Worm (Caenorhabditis elegans) whole organism, L4 larva: ENCODE results near the gene T01G6.1.

ENCODE experiments used
- F49E8.2 ChIP-seq: sonication (generic microtip); optimal IDR thresholded peaks from 2 replicates; lab custom pipeline; 2016; ENCODE audit warnings: missing compliant biosample characterization, mild to moderate bottlenecking, missing genetic modification characterization, borderline replicate concordance
- R02D3.7 ChIP-seq: fragments of 150-350 bp; sonication (generic microtip); optimal IDR thresholded peaks from 3 replicates; lab custom pipeline; 2014; ENCODE audit warnings: missing biosample characterization, missing genetic modification characterization
- T20F7.1 ChIP-seq: fragments of 200-800 bp; sonication (Bioruptor generic); optimal IDR thresholded peaks from 2 replicates; lab custom pipeline; 2018; ENCODE audit warnings: mild to moderate bottlenecking, missing genetic modification characterization, missing compliant biosample characterization
- Y48G9A.11 ChIP-seq: fragments of 200-800 bp; sonication (Bioruptor generic); IDR thresholded peaks from 2 replicates; pipeline ENCODE4 v1.3.6; 2022; ENCODE audit warnings: missing genetic modification reagents, missing genetic modification characterization, missing compliant biosample characterization
- aha-1 ChIP-seq: fragments of 150-350 bp; peaks from one replicate; lab custom pipeline; 2014; ENCODE audit warnings: missing biosample characterization, missing genetic modification characterization
- arid-1 ChIP-seq: fragments of 200-800 bp; sonication (Bioruptor generic); conservative IDR thresholded peaks from 2 replicates; pipeline ENCODE4 v1.3.6; 2022; ENCODE audit warnings: missing genetic modification reagents, missing genetic modification characterization, missing compliant biosample characterization
- attf-4 ChIP-seq: sonication (generic microtip); optimal IDR thresholded peaks from 3 replicates; lab custom pipeline; 2017; ENCODE audit warnings: missing biosample characterization, missing genetic modification characterization
- ceh-32 ChIP-seq: sonication (generic microtip); optimal IDR thresholded peaks from 2 replicates; lab custom pipeline; 2016; ENCODE audit warnings: mild to moderate bottlenecking, missing genetic modification characterization, missing compliant biosample characterization; ENCODE audit not compliant: poor library complexity
- ceh-44 ChIP-seq: fragments of 200-800 bp; sonication (Bioruptor generic); IDR thresholded peaks from 2 replicates; pipeline ENCODE4 v1.3.6; 2022; ENCODE audit warnings: missing genetic modification reagents, missing genetic modification characterization, missing compliant biosample characterization
- ceh-62 ChIP-seq: sonication (generic microtip); optimal IDR thresholded peaks from 2 replicates; lab custom pipeline; 2017; ENCODE audit warnings: missing biosample characterization, missing genetic modification characterization
- cey-2 ChIP-seq: sonication (generic microtip); optimal IDR thresholded peaks from 3 replicates; lab custom pipeline; 2017; ENCODE audit warnings: missing genetic modification characterization, mild to moderate bottlenecking, missing compliant biosample characterization, antibody characterized with exemption, borderline replicate concordance; ENCODE audit not compliant: insufficient read depth
- ctbp-1 ChIP-seq: fragments of 200-800 bp; sonication (Bioruptor generic); IDR thresholded peaks from 2 replicates; pipeline ENCODE4 v1.3.6; 2022; ENCODE audit warnings: missing genetic modification reagents, missing genetic modification characterization, missing compliant biosample characterization
- dmd-6 ChIP-seq: fragments of 200-800 bp; sonication (Bioruptor generic); IDR thresholded peaks from 2 replicates; pipeline ENCODE4 v1.3.6; 2022; ENCODE audit warnings: missing genetic modification reagents, missing genetic modification characterization, missing compliant biosample characterization
- dmd-8 ChIP-seq: fragments of 200-800 bp; sonication (Bioruptor generic); IDR thresholded peaks from 2 replicates; pipeline ENCODE4 v1.3.6; 2022; ENCODE audit warnings: missing genetic modification characterization, missing compliant biosample characterization
- dpl-1 ChIP-seq: fragments of 150-350 bp; optimal IDR thresholded peaks from 2 replicates; lab custom pipeline; 2014; ENCODE audit warnings: missing biosample characterization, missing genetic modification reagents, missing genetic modification characterization
- dve-1 ChIP-seq: sonication (generic microtip); optimal IDR thresholded peaks from 2 replicates; lab custom pipeline; 2017; ENCODE audit warnings: antibody characterized with exemption, mild to moderate bottlenecking, missing genetic modification characterization, missing compliant biosample characterization; ENCODE audit not compliant: insufficient read depth
- egl-43 ChIP-seq: fragments of 200-800 bp; sonication (Bioruptor generic); IDR thresholded peaks from 2 replicates; pipeline ENCODE4 v1.3.6; 2022; ENCODE audit warnings: missing genetic modification reagents, missing genetic modification characterization, missing compliant biosample characterization
- fkh-10 ChIP-seq: fragments of 150-350 bp; optimal IDR thresholded peaks from 2 replicates; lab custom pipeline; 2014; ENCODE audit warnings: missing biosample characterization, missing genetic modification reagents, missing genetic modification characterization
- hlh-30 ChIP-seq: sonication (generic microtip); optimal IDR thresholded peaks from 2 replicates; lab custom pipeline; 2017; ENCODE audit warnings: antibody characterized with exemption, mild to moderate bottlenecking, missing genetic modification characterization, missing compliant biosample characterization; ENCODE audit not compliant: insufficient read depth
- hmg-1.1 ChIP-seq: fragments of 200-800 bp; sonication (Bioruptor generic); IDR thresholded peaks from 2 replicates; pipeline ENCODE4 v1.3.6; 2022; ENCODE audit warnings: missing genetic modification reagents, missing genetic modification characterization, missing compliant biosample characterization
- lim-7 ChIP-seq: fragments of 200-800 bp; sonication (Bioruptor generic); IDR thresholded peaks from 2 replicates; pipeline ENCODE4 v1.3.6; 2022; ENCODE audit warnings: missing genetic modification characterization, missing compliant biosample characterization
- lin-1 ChIP-seq: fragments of 200-800 bp; sonication (Bioruptor generic); IDR thresholded peaks from 2 replicates; pipeline ENCODE4 v1.3.6; 2022; ENCODE audit warnings: missing genetic modification reagents, missing genetic modification characterization, missing compliant biosample characterization
- lin-13 ChIP-seq: fragments of 150-350 bp; optimal IDR thresholded peaks from 2 replicates; lab custom pipeline; 2014; ENCODE audit warnings: missing biosample characterization, missing genetic modification reagents, missing genetic modification characterization
- lin-15B ChIP-seq: fragments of 150-350 bp; sonication (generic microtip); optimal IDR thresholded peaks from 3 replicates; lab custom pipeline; 2014; ENCODE audit warnings: missing biosample characterization, missing genetic modification characterization
- mdt-29 ChIP-seq: fragments of 200-800 bp; sonication (Bioruptor generic); IDR thresholded peaks from 2 replicates; pipeline ENCODE4 v1.3.6; 2022; ENCODE audit warnings: missing genetic modification reagents, missing genetic modification characterization, missing compliant biosample characterization
- mxl-3 ChIP-seq: fragments of 200-800 bp; sonication (Bioruptor generic); optimal IDR thresholded peaks from 2 replicates; lab custom pipeline; 2018; ENCODE audit warnings: mild to moderate bottlenecking, missing genetic modification characterization, missing compliant biosample characterization
- nhr-11 ChIP-seq: fragments of 150-350 bp; optimal IDR thresholded peaks from 2 replicates; lab custom pipeline; 2014; ENCODE audit warnings: missing biosample characterization, missing genetic modification characterization
- nhr-111 ChIP-seq: fragments of 200-800 bp; sonication (Bioruptor generic); optimal IDR thresholded peaks from 2 replicates; lab custom pipeline; 2018; ENCODE audit warnings: mild to moderate bottlenecking, missing genetic modification characterization, missing compliant biosample characterization
- nhr-237 ChIP-seq: sonication (generic microtip); optimal IDR thresholded peaks from 2 replicates; lab custom pipeline; 2017; ENCODE audit warnings: missing biosample characterization, missing genetic modification characterization
- nhr-25 ChIP-seq: sonication (generic microtip); optimal IDR thresholded peaks from 2 replicates; lab custom pipeline; 2017; ENCODE audit warnings: missing genetic modification characterization, mild to moderate bottlenecking, missing compliant biosample characterization, antibody characterized with exemption, moderate library complexity, borderline replicate concordance; ENCODE audit not compliant: insufficient read depth
- nhr-28 ChIP-seq: fragments of 150-350 bp; optimal IDR thresholded peaks from 2 replicates; lab custom pipeline; 2014; ENCODE audit warnings: missing biosample characterization, missing genetic modification characterization
- nhr-41 ChIP-seq: fragments of 200-800 bp; sonication (Bioruptor generic); IDR thresholded peaks from 2 replicates; pipeline ENCODE4 v1.3.6; 2022; ENCODE audit warnings: missing genetic modification reagents, missing genetic modification characterization, missing compliant biosample characterization
- nhr-42 ChIP-seq: fragments of 200-800 bp; sonication (Bioruptor generic); IDR thresholded peaks from 2 replicates; pipeline ENCODE4 v1.3.6; 2022; ENCODE audit warnings: missing genetic modification characterization, missing compliant biosample characterization
- nhr-76 ChIP-seq: fragments of 150-350 bp; optimal IDR thresholded peaks from 2 replicates; lab custom pipeline; 2014; ENCODE audit warnings: missing biosample characterization, missing genetic modification characterization
- pha-4 ChIP-seq, 2 experiments: fragments of 150-350 bp in 1 of 2; fragments of 200-800 bp in 1 of 2; sonication (Bioruptor generic) in 1 of 2; IDR thresholded peaks in 1 of 2; optimal IDR thresholded peaks in 1 of 2; 2 replicates each; pipeline versions ENCODE4 v1.3.6 to Lab custom; 2014 to 2022; ENCODE audit warnings: missing genetic modification characterization in 2 of 2, missing genetic modification reagents in 2 of 2, missing biosample characterization in 1 of 2, missing compliant biosample characterization in 1 of 2
- pqm-1 ChIP-seq: sonication (generic microtip); optimal IDR thresholded peaks from 2 replicates; lab custom pipeline; 2017; ENCODE audit warnings: missing biosample characterization, missing genetic modification characterization
- saeg-2 ChIP-seq: fragments of 200-800 bp; sonication (Bioruptor generic); IDR thresholded peaks from 2 replicates; pipeline ENCODE4 v1.3.6; 2022; ENCODE audit warnings: missing genetic modification reagents, missing genetic modification characterization, missing compliant biosample characterization
- sdz-12 ChIP-seq: fragments of 200-800 bp; sonication (Bioruptor generic); optimal IDR thresholded peaks from 2 replicates; lab custom pipeline; 2018; ENCODE audit warnings: mild to moderate bottlenecking, missing genetic modification characterization, missing compliant biosample characterization
- skn-1 ChIP-seq: fragments of 150-350 bp; optimal IDR thresholded peaks from 2 replicates; lab custom pipeline; 2014; ENCODE audit warnings: missing biosample characterization, missing genetic modification characterization
- tra-1 ChIP-seq: fragments of 200-800 bp; sonication (Bioruptor generic); IDR thresholded peaks from 2 replicates; pipeline ENCODE4 v1.3.6; 2022; ENCODE audit warnings: missing genetic modification reagents, missing genetic modification characterization, missing compliant biosample characterization
- vab-7 ChIP-seq: fragments of 200-800 bp; sonication (Bioruptor generic); IDR thresholded peaks from 2 replicates; pipeline ENCODE4 v1.3.6; 2022; ENCODE audit warnings: missing genetic modification reagents, missing genetic modification characterization, missing compliant biosample characterization
- zag-1 ChIP-seq: fragments of 150-350 bp; optimal IDR thresholded peaks from 2 replicates; lab custom pipeline; 2014; ENCODE audit warnings: missing biosample characterization, missing genetic modification characterization
- zip-2 ChIP-seq: fragments of 150-350 bp; optimal IDR thresholded peaks from 2 replicates; lab custom pipeline; 2014; ENCODE audit warnings: missing biosample characterization, missing genetic modification characterization
- ztf-11 ChIP-seq: fragments of 150-350 bp; optimal IDR thresholded peaks from 2 replicates; lab custom pipeline; 2014; ENCODE audit warnings: missing biosample characterization, missing genetic modification characterization

T01G6.1 gene

DNA sequence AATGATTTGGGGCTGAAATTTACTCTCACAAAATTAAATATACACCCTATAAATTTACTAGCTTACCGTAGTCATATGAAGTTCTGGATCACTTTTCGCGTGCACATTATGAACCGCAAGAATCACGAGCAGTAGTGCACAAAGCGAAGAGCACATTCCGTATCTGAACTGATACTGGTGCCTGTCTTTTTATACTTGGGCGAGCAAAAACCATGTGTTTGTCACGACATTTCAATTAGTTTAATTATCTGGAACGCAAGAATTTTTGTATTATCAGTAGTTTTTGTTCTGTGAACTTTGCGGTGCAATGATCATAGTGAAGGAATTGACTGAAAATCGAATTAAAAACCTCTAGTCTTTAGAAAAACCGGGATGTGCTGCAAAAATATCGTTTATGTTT lies 26.6 kb downstream of the T01G6.1 start, which contains the start of gene lipl-3:
Gene lipl-3 (minus strand): TSS at position 161 of the 400 bp plus-strand sequence.
- no peak for TF ChIP-seq ceh-32
- peak; percentile 77 for TF ChIP-seq dmd-6 (GFP tag; lab: Robert Waterston, UW)
- TF ChIP-seq tra-1, result no peak
- TF ChIP-seq nhr-28 (tag; lab: Kevin White, UChicago), result peak; percentile 65
- peak; percentile 15 for TF ChIP-seq hlh-30 (tag; lab: Kevin White, UChicago)

- TF ChIP-seq sdz-12 (GFP tag; lab: Kevin White, UChicago) (no peak), zip-2 (tag; lab: Kevin White, UChicago) (no peak), Y48G9A.11 (GFP tag; lab: Robert Waterston, UW) (no peak), arid-1 (GFP tag; lab: Robert Waterston, UW) (no peak), nhr-42 (no peak), aha-1 (tag; lab: Kevin White, UChicago) (no peak), lin-1 (no peak), saeg-2 (GFP tag; lab: Robert Waterston, UW) (no peak), ztf-11 (tag; lab: Kevin White, UChicago) (no peak)
These were observed 27.5 kb downstream of the T01G6.1 start, which contains the start of gene R11G11.16 for ce11 chrV:525040-525439. Gene R11G11.16, minus strand, starts transcription at chrV:525140.

ce11 chrV:527602-528001 lies 30.1 kb downstream of the T01G6.1 start, which contains the start of gene srw-108:
Gene srw-108, plus strand, starts transcription at chrV:527902.
- TF ChIP-seq R02D3.7 (tag; lab: Kevin White, UChicago) (no peak), ceh-62 (tag; lab: Kevin White, UChicago) (no peak), attf-4 (tag; lab: Kevin White, UChicago) (no peak), nhr-11 (tag; lab: Kevin White, UChicago) (no peak), nhr-76 (tag; lab: Kevin White, UChicago) (no peak), lim-7 (GFP tag; lab: Robert Waterston, UW) (no peak), nhr-111 (GFP tag; lab: Kevin White, UChicago) (no peak), nhr-41 (GFP tag; lab: Robert Waterston, UW) (no peak), skn-1 (tag; lab: Kevin White, UChicago) (no peak), dmd-8 (GFP tag; lab: Robert Waterston, UW) (no peak), sdz-12 (GFP tag; lab: Kevin White, UChicago) (no peak), pqm-1 (tag; lab: Kevin White, UChicago) (no peak), egl-43 (GFP tag; lab: Robert Waterston, UW) (no peak), dmd-6 (GFP tag; lab: Robert Waterston, UW) (no peak), T20F7.1 (GFP tag; lab: Kevin White, UChicago) (no peak), nhr-237 (tag; lab: Kevin White, UChicago) (no peak), zag-1 (no peak), lin-15B (tag; lab: Kevin White, UChicago) (no peak), ceh-44 (no peak)

- TF ChIP-seq fkh-10 (no peak), ctbp-1 (GFP tag; lab: Robert Waterston, UW) (no peak), nhr-28 (tag; lab: Kevin White, UChicago) (peak; percentile 98), ceh-44 (no peak), F49E8.2 (no peak), nhr-76 (tag; lab: Kevin White, UChicago) (peak; percentile 32), mdt-29 (GFP tag; lab: Robert Waterston, UW) (no peak), nhr-25 (tag; lab: Kevin White, UChicago) (peak; percentile 59), sdz-12 (GFP tag; lab: Kevin White, UChicago) (no peak), dpl-1 (GFP tag; lab: Kevin White, UChicago) (peak; percentile 16), lin-1 (peak; percentile 90), dve-1 (tag; lab: Kevin White, UChicago) (peak; percentile 94), mxl-3 (GFP tag; lab: Kevin White, UChicago) (peak; percentile 56), zag-1 (no peak), lin-13 (GFP tag; lab: Kevin White, UChicago) (no peak), arid-1 (GFP tag; lab: Robert Waterston, UW) (no peak), cey-2 (tag; lab: Kevin White, UChicago) (no peak), pha-4 (GFP tag; IDR thresholded peaks at IDR 0.05; lab: Robert Waterston, UW) (no peak), pha-4 (tag; optimal IDR thresholded peaks at IDR 0.05; lab: Kevin White, UChicago) (peak; percentile 52), egl-43 (GFP tag; lab: Robert Waterston, UW) (no peak), vab-7 (GFP tag; lab: Robert Waterston, UW) (no peak), hmg-1.1 (GFP tag; lab: Robert Waterston, UW) (0 out of 2 replicates have a peak, but pooled peaks have one; percentile 28)
These were observed 34.5 kb downstream of the T01G6.1 start, which contains the start of gene nhr-58 for ce11 chrV:532046-532445. Gene nhr-58, plus strand, starts transcription at chrV:532259.
